Fruit fly (Drosophila melanogaster): ENCODE data around the gene CG14000.

- TF ChIP-seq OdsH (GFP tag; optimal IDR thresholded peaks at IDR 0.05) (no peak), woc (GFP tag; optimal IDR thresholded peaks at IDR 0.05) (no peak), sv (GFP tag; optimal IDR thresholded peaks at IDR 0.05) (no peak), CG32264 (GFP tag; optimal IDR thresholded peaks at IDR 0.05) (no peak), foxo (GFP tag; optimal IDR thresholded peaks at IDR 0.05) (no peak), HLH106 (tag; optimal IDR thresholded peaks at IDR 0.05) (no peak), sage (GFP tag; optimal IDR thresholded peaks at IDR 0.05) (no peak), CG9705 (GFP tag; optimal IDR thresholded peaks at IDR 0.05) (no peak), pan (optimal IDR thresholded peaks at IDR 0.05) (no peak)
These were observed 17.3 kb downstream of the CG14000 start, which contains the start of gene Acp26Ab for dm6 chr2L:5892762-5893161.

Measured in whole organism, wandering third instar larva.